Worm (Caenorhabditis elegans): ENCODE data around the gene sto-1.

Gene sto-1

DNA sequence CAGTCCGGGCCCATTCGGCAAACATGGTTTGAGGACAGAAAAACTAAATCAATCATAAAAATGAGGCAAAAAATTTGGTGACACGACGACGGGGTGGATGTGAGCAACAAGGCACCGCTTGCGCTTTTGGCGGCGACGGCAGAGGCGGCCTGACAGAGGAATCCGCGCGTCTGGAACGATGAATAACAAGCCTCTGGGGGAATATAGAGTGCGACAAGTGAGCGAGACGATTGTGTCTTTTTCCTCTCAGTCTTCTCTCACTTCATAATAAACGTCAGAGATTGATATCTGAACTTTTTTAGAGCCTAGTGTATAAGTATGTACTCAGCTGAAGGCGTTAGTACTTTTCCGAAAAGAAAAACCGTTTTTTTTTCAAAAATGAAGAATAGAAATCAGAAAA, 45.4 kb downstream of the sto-1 start, which contains the start of gene twk-17:
TSS of gene twk-17 (minus strand) at position 101 of the 400 bp plus-strand sequence.
- TF ChIP-seq ztf-11 (tag; optimal IDR thresholded peaks at IDR 0.05): no peak
